Fruit fly (Drosophila melanogaster): ENCODE data around the gene CG14684.
A peak's percentile ranks its signal among the peaks of the same experiment; 100 is the strongest.

The CG14684 gene

DNA sequence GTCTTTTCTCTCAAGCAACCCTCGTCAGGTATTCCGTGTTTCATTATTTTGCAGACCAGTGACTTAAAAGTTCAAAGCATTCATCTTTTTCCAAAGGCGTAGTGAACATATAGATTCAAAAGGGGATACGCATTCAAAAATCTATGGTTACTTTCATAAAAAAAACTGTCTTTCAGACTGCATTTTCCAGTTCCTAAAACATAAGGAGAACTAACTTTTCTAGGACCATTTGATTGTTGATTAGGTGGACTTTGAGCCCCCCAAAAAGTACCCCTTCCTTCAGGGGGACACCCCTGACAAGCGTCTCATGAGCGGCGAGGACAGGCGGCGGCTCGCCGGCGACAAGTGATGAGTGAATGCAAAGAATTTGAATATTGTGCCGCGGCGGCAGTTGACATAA lies 33.2 kb upstream of the CG14684 start:
- TF ChIP-seq cic (GFP tag; optimal IDR thresholded peaks at IDR 0.05) (no peak), toe (GFP tag; optimal IDR thresholded peaks at IDR 0.05) (no peak), CG33017 (tag; optimal IDR thresholded peaks at IDR 0.05) (no peak), CG7045 (GFP tag; optimal IDR thresholded peaks at IDR 0.05) (no peak), CG1620 (GFP tag; optimal IDR thresholded peaks at IDR 0.05) (no peak), Hr96 (GFP tag; optimal IDR thresholded peaks at IDR 0.05) (no peak), ovo (GFP tag; optimal IDR thresholded peaks at IDR 0.05) (no peak), Mnt (GFP tag; optimal IDR thresholded peaks at IDR 0.05) (no peak), tj (GFP tag; optimal IDR thresholded peaks at IDR 0.05) (no peak), CG12768 (GFP tag; optimal IDR thresholded peaks at IDR 0.05) (no peak), kay (GFP tag; ENCODE audit: borderline replicate concordance) (no peak)

DNA sequence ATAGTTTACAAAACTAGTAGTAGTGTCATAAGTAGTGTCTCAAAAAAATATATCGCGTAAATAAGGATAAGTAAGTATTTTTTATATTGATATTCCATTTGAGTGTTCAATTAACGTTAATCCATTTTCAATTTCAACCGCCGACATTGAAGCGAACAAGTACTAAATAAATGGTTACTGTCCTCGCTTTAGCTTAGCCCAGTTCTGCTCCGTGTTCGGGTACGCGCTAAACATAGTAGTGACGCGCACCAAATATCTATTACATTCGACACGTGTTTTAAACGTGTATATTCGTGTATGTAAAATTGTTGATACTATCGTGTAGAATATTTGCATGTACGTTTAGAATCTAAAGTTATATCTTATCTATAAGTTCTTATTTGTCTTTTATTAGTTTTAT lies 31.7 kb upstream of the CG14684 start:
- TF ChIP-seq CG1620 (GFP tag; optimal IDR thresholded peaks at IDR 0.05) (peak; percentile 43), ovo (GFP tag; optimal IDR thresholded peaks at IDR 0.05) (no peak), pad (GFP tag; optimal IDR thresholded peaks at IDR 0.05) (no peak), cnc (optimal IDR thresholded peaks at IDR 0.05) (no peak), CG5204 (GFP tag; optimal IDR thresholded peaks at IDR 0.05) (no peak), cic (GFP tag; optimal IDR thresholded peaks at IDR 0.05) (no peak), CG12768 (GFP tag; optimal IDR thresholded peaks at IDR 0.05) (no peak), Hr96 (GFP tag; optimal IDR thresholded peaks at IDR 0.05) (no peak), Crg-1 (GFP tag; optimal IDR thresholded peaks at IDR 0.05) (peak; percentile 25), tj (GFP tag; optimal IDR thresholded peaks at IDR 0.05) (no peak), Mnt (GFP tag; optimal IDR thresholded peaks at IDR 0.05) (no peak), kay (GFP tag; ENCODE audit: borderline replicate concordance) (no peak), Clk (GFP tag; optimal IDR thresholded peaks at IDR 0.05) (no peak), CG33017 (tag; optimal IDR thresholded peaks at IDR 0.05) (no peak), toe (GFP tag; optimal IDR thresholded peaks at IDR 0.05) (no peak), CG7045 (GFP tag; optimal IDR thresholded peaks at IDR 0.05) (no peak), CG11617 (GFP tag; optimal IDR thresholded peaks at IDR 0.05) (no peak), bab1 (GFP tag; optimal IDR thresholded peaks at IDR 0.05) (peak; percentile 56), CG14711 (tag; optimal IDR thresholded peaks at IDR 0.05) (peak; percentile 20), CG7101 (tag; optimal IDR thresholded peaks at IDR 0.05) (no peak)

DNA sequence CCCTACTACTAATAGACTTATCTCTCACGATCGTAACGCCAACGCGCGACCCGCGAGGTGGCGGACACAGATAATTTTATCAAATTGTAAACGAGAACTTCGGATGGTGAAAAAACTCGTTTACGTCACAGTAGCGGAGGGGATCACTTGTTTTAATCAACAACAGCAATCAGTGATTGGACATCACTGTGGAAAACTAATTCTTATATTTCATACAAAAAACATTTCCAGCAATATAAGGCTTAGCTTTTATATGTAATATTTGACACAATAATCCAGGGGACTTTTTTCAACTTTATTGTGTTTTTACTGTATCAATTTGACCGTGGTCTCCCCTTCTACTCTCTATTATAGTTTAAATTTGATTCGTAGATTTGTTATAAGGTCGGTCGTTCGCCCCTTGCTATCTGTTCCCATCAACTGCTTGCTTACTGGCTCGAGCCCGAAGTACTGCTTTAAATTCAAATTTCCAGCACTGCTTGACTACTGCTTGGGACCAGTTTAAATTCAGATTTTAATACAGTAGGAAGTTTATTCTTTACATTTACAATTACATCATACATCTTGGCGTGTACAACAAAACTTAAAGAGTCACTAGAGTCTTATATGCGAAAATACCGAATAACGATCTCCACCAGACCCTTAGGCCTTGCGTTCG lies 29.4 kb upstream of the CG14684 start, which contains the start of gene CG6465:
TSS of gene CG6465 (minus strand) at position 7 of the 658 bp plus-strand sequence.
- no peak for TF ChIP-seq Crg-1 (GFP tag; optimal IDR thresholded peaks at IDR 0.05)
- no peak for TF ChIP-seq CG14711 (tag; optimal IDR thresholded peaks at IDR 0.05)
- no peak for TF ChIP-seq CG11617 (GFP tag; optimal IDR thresholded peaks at IDR 0.05)
- TF ChIP-seq bab1 (GFP tag; optimal IDR thresholded peaks at IDR 0.05), result no peak
- TF ChIP-seq Mnt (GFP tag; optimal IDR thresholded peaks at IDR 0.05), result no peak
- TF ChIP-seq CG7101 (tag; optimal IDR thresholded peaks at IDR 0.05), result no peak
- TF ChIP-seq Hr96 (GFP tag; optimal IDR thresholded peaks at IDR 0.05), result no peak
- no peak for TF ChIP-seq CG7045 (GFP tag; optimal IDR thresholded peaks at IDR 0.05)
- TF ChIP-seq CG1620 (GFP tag; optimal IDR thresholded peaks at IDR 0.05), result no peak
- TF ChIP-seq CG12768 (GFP tag; optimal IDR thresholded peaks at IDR 0.05), result peak; percentile 37
- peak; percentile 70 for TF ChIP-seq kay (GFP tag; ENCODE audit: borderline replicate concordance)
- peak; percentile 32 for TF ChIP-seq CG33017 (tag; optimal IDR thresholded peaks at IDR 0.05)
- TF ChIP-seq CG5204 (GFP tag; optimal IDR thresholded peaks at IDR 0.05), result no peak
- no peak for TF ChIP-seq ovo (GFP tag; optimal IDR thresholded peaks at IDR 0.05)
- peak; percentile 63 for TF ChIP-seq cic (GFP tag; optimal IDR thresholded peaks at IDR 0.05)
- no peak for TF ChIP-seq tj (GFP tag; optimal IDR thresholded peaks at IDR 0.05)
- no peak for TF ChIP-seq Clk (GFP tag; optimal IDR thresholded peaks at IDR 0.05)
- TF ChIP-seq pad (GFP tag; optimal IDR thresholded peaks at IDR 0.05), result peak; percentile 54

DNA sequence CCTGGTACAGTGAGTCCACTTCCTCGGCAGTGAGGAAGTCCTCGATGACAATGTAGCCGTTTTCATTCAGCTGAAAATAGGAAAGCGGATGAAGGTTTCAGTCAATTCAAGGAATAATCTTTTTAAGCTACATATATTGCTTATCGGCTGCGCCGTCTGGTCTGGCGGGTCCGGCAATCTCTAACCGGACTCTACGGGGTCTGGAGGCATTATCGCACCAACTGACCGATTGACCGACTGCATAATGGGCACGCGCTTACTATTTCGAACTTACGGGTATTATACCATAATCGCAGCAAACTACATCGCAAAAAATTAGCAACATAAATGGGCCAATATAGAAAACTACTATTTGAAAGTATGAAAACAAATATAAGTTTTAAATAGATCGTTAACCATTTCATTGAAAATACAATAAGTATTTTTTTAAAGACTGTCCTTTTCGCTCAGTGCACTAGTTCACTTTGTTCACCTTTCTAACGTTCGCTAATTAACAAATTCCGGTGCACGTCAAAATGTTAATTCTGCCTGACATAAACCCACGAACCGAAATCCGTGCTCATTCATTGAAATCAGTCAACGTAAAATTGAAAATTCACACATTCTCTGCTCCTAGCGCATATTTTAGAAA lies 27.7 kb upstream of the CG14684 start:
- TF ChIP-seq ovo (GFP tag; optimal IDR thresholded peaks at IDR 0.05) (no peak), CG12768 (GFP tag; optimal IDR thresholded peaks at IDR 0.05) (peak; percentile 6), pad (GFP tag; optimal IDR thresholded peaks at IDR 0.05) (no peak), tj (GFP tag; optimal IDR thresholded peaks at IDR 0.05) (peak; percentile 26), Crg-1 (GFP tag; optimal IDR thresholded peaks at IDR 0.05) (no peak), cnc (optimal IDR thresholded peaks at IDR 0.05) (no peak), cic (GFP tag; optimal IDR thresholded peaks at IDR 0.05) (peak; percentile 78), toe (GFP tag; optimal IDR thresholded peaks at IDR 0.05) (peak; percentile 48), bab1 (GFP tag; optimal IDR thresholded peaks at IDR 0.05) (peak; percentile 20), CG14711 (tag; optimal IDR thresholded peaks at IDR 0.05) (peak; percentile 52), Hr96 (GFP tag; optimal IDR thresholded peaks at IDR 0.05) (peak; percentile 17), Clk (GFP tag; optimal IDR thresholded peaks at IDR 0.05) (no peak), kay (GFP tag; ENCODE audit: borderline replicate concordance) (no peak), CG7101 (tag; optimal IDR thresholded peaks at IDR 0.05) (peak; percentile 77), CG5204 (GFP tag; optimal IDR thresholded peaks at IDR 0.05) (peak; percentile 59), CG33017 (tag; optimal IDR thresholded peaks at IDR 0.05) (peak; percentile 73), CG11617 (GFP tag; optimal IDR thresholded peaks at IDR 0.05) (peak; percentile 54), CG1620 (GFP tag; optimal IDR thresholded peaks at IDR 0.05) (peak; percentile 46), Mnt (GFP tag; optimal IDR thresholded peaks at IDR 0.05) (peak; percentile 13), CG7045 (GFP tag; optimal IDR thresholded peaks at IDR 0.05) (peak; percentile 58)

DNA sequence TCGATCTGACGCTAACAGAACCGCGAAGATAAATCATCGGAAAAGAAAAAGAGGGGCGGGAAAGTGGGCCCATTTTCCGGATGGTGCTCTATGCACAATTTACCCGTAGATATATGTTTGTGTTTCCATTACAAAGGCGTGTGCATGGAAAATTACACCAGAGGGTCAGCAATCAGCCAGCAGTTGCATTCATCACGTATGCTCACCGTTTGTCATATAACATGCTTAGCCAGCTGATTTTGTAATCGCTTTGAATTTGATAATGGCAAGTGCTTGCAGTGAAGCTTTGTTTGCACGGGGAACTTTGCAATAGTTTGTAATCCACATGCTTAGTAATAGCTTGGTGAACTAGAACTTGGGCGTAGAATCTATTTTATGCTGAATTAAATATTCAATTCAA lies 26.9 kb upstream of the CG14684 start:
- TF ChIP-seq cic (GFP tag; optimal IDR thresholded peaks at IDR 0.05), result peak; percentile 21
- peak; percentile 16 for TF ChIP-seq tj (GFP tag; optimal IDR thresholded peaks at IDR 0.05)
- no peak for TF ChIP-seq CG5204 (GFP tag; optimal IDR thresholded peaks at IDR 0.05)
- no peak for TF ChIP-seq Hr96 (GFP tag; optimal IDR thresholded peaks at IDR 0.05)
- peak; percentile 13 for TF ChIP-seq CG12768 (GFP tag; optimal IDR thresholded peaks at IDR 0.05)
